Worm (Caenorhabditis elegans): ENCODE measurements around the gene srh-45.
A peak's percentile ranks its signal among the peaks of the same experiment; 100 is the strongest.
"Not testable (repeated sequence)": the region's sequence is repeated elsewhere in the genome, so short reads cannot be mapped to it uniquely, and the experiment has no call there.

srh-45 gene

ce11 chrV:11292682-11293081 lies 12.1 kb downstream of the srh-45 start:
- no peak for TF ChIP-seq peb-1 (tag; optimal IDR thresholded peaks at IDR 0.05)

ce11 chrV:11290888-11291287 lies 13.9 kb downstream of the srh-45 start, which contains the start of gene C03E10.1:
Gene C03E10.1, plus strand, starts transcription at chrV:11291188.
- TF ChIP-seq crh-2 (tag; optimal IDR thresholded peaks at IDR 0.05) (no peak), ZK546.5 (tag; optimal IDR thresholded peaks at IDR 0.05) (no peak), nhr-77 (tag; optimal IDR thresholded peaks at IDR 0.05) (no peak), nhr-129 (tag; optimal IDR thresholded peaks at IDR 0.05) (no peak), C34F6.9 (tag; optimal IDR thresholded peaks at IDR 0.05) (no peak)

ce11 chrV:11286114-11286513 lies 18.7 kb downstream of the srh-45 start, which contains the start of gene C03E10.3:
Gene C03E10.3, plus strand, starts transcription at chrV:11286414.
- not testable (repeated sequence) for TF ChIP-seq gmeb-1, ceh-16, fos-1 (tag; optimal IDR thresholded peaks at IDR 0.05)

ce11 chrV:11282272-11282671 lies 22.5 kb downstream of the srh-45 start, which contains the start of gene gly-20:
Gene gly-20, plus strand, starts transcription at chrV:11282572.
- TF ChIP-seq sem-4 (tag; optimal IDR thresholded peaks at IDR 0.05) (no peak), dmd-4 (tag; optimal IDR thresholded peaks at IDR 0.05) (no peak), nhr-129 (tag; optimal IDR thresholded peaks at IDR 0.05) (no peak), ama-1 (optimal IDR thresholded peaks at IDR 0.05) (no peak), snpc-4 (tag; optimal IDR thresholded peaks at IDR 0.05) (no peak), lin-39 (tag; optimal IDR thresholded peaks at IDR 0.05) (no peak), peb-1 (tag; optimal IDR thresholded peaks at IDR 0.05) (no peak), Y55F3AM.14 (GFP tag; optimal IDR thresholded peaks at IDR 0.05) (no peak), zag-1 (tag; optimal IDR thresholded peaks at IDR 0.05) (no peak)

ce11 chrV:11281414-11282209 lies 23.2 kb downstream of the srh-45 start:
- TF ChIP-seq nhr-10 (tag; optimal IDR thresholded peaks at IDR 0.05) (no peak), sma-3 (GFP tag; optimal IDR thresholded peaks at IDR 0.05) (no peak), lsy-2 (tag; optimal IDR thresholded peaks at IDR 0.05) (peak in 1 of 2 experiments; percentile 25), nhr-21 (tag; optimal IDR thresholded peaks at IDR 0.05) (peak; percentile 5), nhr-129 (tag; optimal IDR thresholded peaks at IDR 0.05) (no peak), unc-55 (GFP tag; optimal IDR thresholded peaks at IDR 0.05) (peak; percentile 11), egl-27 (tag; optimal IDR thresholded peaks at IDR 0.05) (no peak), sma-9 (GFP tag; optimal IDR thresholded peaks at IDR 0.05) (peak; percentile 30), sma-9 (tag; optimal IDR thresholded peaks at IDR 0.05) (no peak), C34F6.9 (tag; optimal IDR thresholded peaks at IDR 0.05) (peak; percentile 26), mbf-1 (tag; optimal IDR thresholded peaks at IDR 0.05) (no peak)

- TF ChIP-seq nhr-10 (tag; optimal IDR thresholded peaks at IDR 0.05) (no peak), mab-5 (tag; optimal IDR thresholded peaks at IDR 0.05) (no peak), unc-55 (GFP tag; optimal IDR thresholded peaks at IDR 0.05) (no peak), alr-1 (tag; optimal IDR thresholded peaks at IDR 0.05) (no peak), skn-1 (tag; optimal IDR thresholded peaks at IDR 0.05) (no peak), peb-1 (tag; optimal IDR thresholded peaks at IDR 0.05) (no peak), gmeb-1 (tag; optimal IDR thresholded peaks at IDR 0.05) (no peak), ceh-82 (tag; optimal IDR thresholded peaks at IDR 0.05) (no peak), sma-9 (GFP tag; optimal IDR thresholded peaks at IDR 0.05) (no peak), sma-9 (tag; optimal IDR thresholded peaks at IDR 0.05) (no peak), nhr-11 (tag; optimal IDR thresholded peaks at IDR 0.05) (no peak), nhr-21 (tag; optimal IDR thresholded peaks at IDR 0.05) (no peak), lin-11 (tag; optimal IDR thresholded peaks at IDR 0.05) (no peak)
These were observed 25.2 kb downstream of the srh-45 start for ce11 chrV:11279564-11279963.
